Worm (Caenorhabditis elegans) whole organism, L4 larva: ENCODE measurements around the gene acr-21.
A peak's percentile ranks its signal among the peaks of the same experiment; 100 is the strongest.

Experiments
- D1046.2 ChIP-seq: fragments of 200-800 bp; sonication (Bioruptor generic); IDR thresholded peaks from 2 replicates; pipeline ENCODE4 v1.3.6; 2022; ENCODE audit warnings: missing genetic modification characterization, missing compliant biosample characterization
- F10B5.3 ChIP-seq: sonication (generic microtip); optimal IDR thresholded peaks from 2 replicates; lab custom pipeline; 2016; ENCODE audit warnings: mild to moderate bottlenecking, missing genetic modification characterization, missing compliant biosample characterization
- F37D6.2 ChIP-seq: sonication (generic microtip); optimal IDR thresholded peaks from 2 replicates; lab custom pipeline; 2016; ENCODE audit warnings: mild to moderate bottlenecking, missing genetic modification characterization, missing compliant biosample characterization
- R02D3.7 ChIP-seq: fragments of 150-350 bp; sonication (generic microtip); optimal IDR thresholded peaks from 3 replicates; lab custom pipeline; 2014; ENCODE audit warnings: missing biosample characterization, missing genetic modification characterization
- T20F7.1 ChIP-seq: fragments of 200-800 bp; sonication (Bioruptor generic); optimal IDR thresholded peaks from 2 replicates; lab custom pipeline; 2018; ENCODE audit warnings: mild to moderate bottlenecking, missing genetic modification characterization, missing compliant biosample characterization
- Y48G9A.11 ChIP-seq: fragments of 200-800 bp; sonication (Bioruptor generic); IDR thresholded peaks from 2 replicates; pipeline ENCODE4 v1.3.6; 2022; ENCODE audit warnings: missing genetic modification reagents, missing genetic modification characterization, missing compliant biosample characterization
- Y5F2A.4 ChIP-seq: fragments of 200-800 bp; sonication (Bioruptor generic); optimal IDR thresholded peaks from 2 replicates; lab custom pipeline; 2018; ENCODE audit warnings: mild to moderate bottlenecking, missing genetic modification characterization, missing compliant biosample characterization
- Y75B8A.6 ChIP-seq: fragments of 200-800 bp; sonication (Bioruptor generic); IDR thresholded peaks from 2 replicates; pipeline ENCODE4 v1.3.6; 2022; ENCODE audit warnings: missing genetic modification reagents, missing genetic modification characterization, missing compliant biosample characterization
- aha-1 ChIP-seq: fragments of 150-350 bp; peaks from one replicate; lab custom pipeline; 2014; ENCODE audit warnings: missing biosample characterization, missing genetic modification characterization
- ama-1 ChIP-seq: fragments of 150-350 bp; optimal IDR thresholded peaks from 2 replicates; lab custom pipeline; 2014; ENCODE audit warnings: inconsistent platforms, mixed read lengths
- ceh-44 ChIP-seq: fragments of 200-800 bp; sonication (Bioruptor generic); IDR thresholded peaks from 2 replicates; pipeline ENCODE4 v1.3.6; 2022; ENCODE audit warnings: missing genetic modification reagents, missing genetic modification characterization, missing compliant biosample characterization
- ceh-62 ChIP-seq: sonication (generic microtip); optimal IDR thresholded peaks from 2 replicates; lab custom pipeline; 2017; ENCODE audit warnings: missing biosample characterization, missing genetic modification characterization
- cey-2 ChIP-seq: sonication (generic microtip); optimal IDR thresholded peaks from 3 replicates; lab custom pipeline; 2017; ENCODE audit warnings: missing genetic modification characterization, mild to moderate bottlenecking, missing compliant biosample characterization, antibody characterized with exemption, borderline replicate concordance; ENCODE audit not compliant: insufficient read depth
- daf-12 ChIP-seq: fragments of 150-350 bp; optimal IDR thresholded peaks from 2 replicates; lab custom pipeline; 2014; ENCODE audit warnings: missing biosample characterization, missing genetic modification reagents, missing genetic modification characterization
- daf-16 ChIP-seq, 3 experiments: sonication (generic microtip); optimal IDR thresholded peaks; 2 replicates each; lab custom pipeline; 2016 to 2017; ENCODE audit warnings: missing genetic modification characterization in 3 of 3, missing genetic modification reagents in 3 of 3, mild to moderate bottlenecking in 2 of 3, missing compliant biosample characterization in 2 of 3, missing biosample characterization in 1 of 3, moderate library complexity in 1 of 3
- dpl-1 ChIP-seq: fragments of 150-350 bp; optimal IDR thresholded peaks from 2 replicates; lab custom pipeline; 2014; ENCODE audit warnings: missing biosample characterization, missing genetic modification reagents, missing genetic modification characterization
- dve-1 ChIP-seq: sonication (generic microtip); optimal IDR thresholded peaks from 2 replicates; lab custom pipeline; 2017; ENCODE audit warnings: antibody characterized with exemption, mild to moderate bottlenecking, missing genetic modification characterization, missing compliant biosample characterization; ENCODE audit not compliant: insufficient read depth
- egl-27 ChIP-seq: sonication (generic microtip); optimal IDR thresholded peaks from 3 replicates; lab custom pipeline; 2017; ENCODE audit warnings: missing biosample characterization, missing genetic modification reagents, missing genetic modification characterization
- fkh-10 ChIP-seq: fragments of 150-350 bp; optimal IDR thresholded peaks from 2 replicates; lab custom pipeline; 2014; ENCODE audit warnings: missing biosample characterization, missing genetic modification reagents, missing genetic modification characterization
- hlh-30 ChIP-seq: sonication (generic microtip); optimal IDR thresholded peaks from 2 replicates; lab custom pipeline; 2017; ENCODE audit warnings: antibody characterized with exemption, mild to moderate bottlenecking, missing genetic modification characterization, missing compliant biosample characterization; ENCODE audit not compliant: insufficient read depth
- lin-1 ChIP-seq: fragments of 200-800 bp; sonication (Bioruptor generic); IDR thresholded peaks from 2 replicates; pipeline ENCODE4 v1.3.6; 2022; ENCODE audit warnings: missing genetic modification reagents, missing genetic modification characterization, missing compliant biosample characterization
- lin-38 ChIP-seq: fragments of 200-800 bp; sonication (Bioruptor generic); IDR thresholded peaks from 2 replicates; pipeline ENCODE4 v1.3.6; 2022; ENCODE audit warnings: missing genetic modification reagents, missing genetic modification characterization, missing compliant biosample characterization
- lsy-2 ChIP-seq, 2 experiments: fragments of 150-350 bp in 1 of 2; sonication (generic microtip) in 1 of 2; optimal IDR thresholded peaks; 2 replicates each; lab custom pipeline; 2014 to 2017; ENCODE audit warnings: missing biosample characterization in 2 of 2, missing genetic modification characterization in 2 of 2
- madf-5 ChIP-seq, 2 experiments: fragments of 200-800 bp; sonication (Bioruptor generic); IDR thresholded peaks; 2 replicates each; pipeline ENCODE4 v1.3.6; 2022; ENCODE audit warnings: missing compliant biosample characterization in 2 of 2, missing genetic modification characterization in 2 of 2
- mdl-1 ChIP-seq, 2 experiments: fragments of 150-350 bp in 1 of 2; sonication (generic microtip) in 1 of 2; optimal IDR thresholded peaks; 2 replicates each; lab custom pipeline; 2014 to 2017; ENCODE audit warnings: missing biosample characterization in 2 of 2, missing genetic modification characterization in 2 of 2
- mep-1 ChIP-seq: fragments of 150-350 bp; sonication (generic microtip); optimal IDR thresholded peaks from 3 replicates; lab custom pipeline; 2014; ENCODE audit warnings: missing biosample characterization, missing genetic modification characterization
- mes-2 ChIP-seq: sonication (generic microtip); optimal IDR thresholded peaks from 2 replicates; lab custom pipeline; 2016; ENCODE audit warnings: missing genotype, mild to moderate bottlenecking, missing genetic modification characterization, missing compliant biosample characterization; ENCODE audit not compliant: poor library complexity, severe bottlenecking
- mxl-2 ChIP-seq: fragments of 200-800 bp; sonication (Bioruptor generic); conservative IDR thresholded peaks from 2 replicates; pipeline ENCODE4 v1.3.6; 2022; ENCODE audit warnings: missing genetic modification reagents, missing genetic modification characterization, missing compliant biosample characterization
- nhr-10 ChIP-seq: fragments of 150-350 bp; optimal IDR thresholded peaks from 2 replicates; lab custom pipeline; 2014; ENCODE audit warnings: missing biosample characterization, missing genetic modification characterization
- nhr-11 ChIP-seq: fragments of 150-350 bp; optimal IDR thresholded peaks from 2 replicates; lab custom pipeline; 2014; ENCODE audit warnings: missing biosample characterization, missing genetic modification characterization
- nhr-42 ChIP-seq: fragments of 200-800 bp; sonication (Bioruptor generic); IDR thresholded peaks from 2 replicates; pipeline ENCODE4 v1.3.6; 2022; ENCODE audit warnings: missing genetic modification characterization, missing compliant biosample characterization
- nhr-48 ChIP-seq: sonication (generic microtip); optimal IDR thresholded peaks from 2 replicates; lab custom pipeline; 2016; ENCODE audit warnings: mild to moderate bottlenecking, missing genetic modification characterization, missing compliant biosample characterization
- nhr-6 ChIP-seq: fragments of 150-350 bp; optimal IDR thresholded peaks from 2 replicates; lab custom pipeline; 2014; ENCODE audit warnings: missing biosample characterization, missing genetic modification characterization
- pha-4 ChIP-seq, 2 experiments: fragments of 150-350 bp in 1 of 2; fragments of 200-800 bp in 1 of 2; sonication (Bioruptor generic) in 1 of 2; IDR thresholded peaks in 1 of 2; optimal IDR thresholded peaks in 1 of 2; 2 replicates each; pipeline versions ENCODE4 v1.3.6 to Lab custom; 2014 to 2022; ENCODE audit warnings: missing genetic modification characterization in 2 of 2, missing genetic modification reagents in 2 of 2, missing biosample characterization in 1 of 2, missing compliant biosample characterization in 1 of 2
- pqm-1 ChIP-seq: sonication (generic microtip); optimal IDR thresholded peaks from 2 replicates; lab custom pipeline; 2017; ENCODE audit warnings: missing biosample characterization, missing genetic modification characterization
- rbr-2 ChIP-seq: sonication (generic microtip); optimal IDR thresholded peaks from 2 replicates; lab custom pipeline; 2016; ENCODE audit warnings: missing genotype, missing genetic modification characterization, missing compliant biosample characterization
- saeg-2 ChIP-seq: fragments of 200-800 bp; sonication (Bioruptor generic); IDR thresholded peaks from 2 replicates; pipeline ENCODE4 v1.3.6; 2022; ENCODE audit warnings: missing genetic modification reagents, missing genetic modification characterization, missing compliant biosample characterization
- sdz-12 ChIP-seq: fragments of 200-800 bp; sonication (Bioruptor generic); optimal IDR thresholded peaks from 2 replicates; lab custom pipeline; 2018; ENCODE audit warnings: mild to moderate bottlenecking, missing genetic modification characterization, missing compliant biosample characterization
- set-16 ChIP-seq: fragments of 200-800 bp; sonication (Bioruptor generic); IDR thresholded peaks from 2 replicates; pipeline ENCODE4 v1.3.6; 2022; ENCODE audit warnings: missing genetic modification reagents, missing genetic modification characterization, missing compliant biosample characterization
- unc-130 ChIP-seq: sonication (generic microtip); optimal IDR thresholded peaks from 2 replicates; lab custom pipeline; 2016; ENCODE audit warnings: missing genetic modification reagents, missing genetic modification characterization, missing compliant biosample characterization
- vab-7 ChIP-seq: fragments of 200-800 bp; sonication (Bioruptor generic); IDR thresholded peaks from 2 replicates; pipeline ENCODE4 v1.3.6; 2022; ENCODE audit warnings: missing genetic modification reagents, missing genetic modification characterization, missing compliant biosample characterization
- zag-1 ChIP-seq: fragments of 150-350 bp; optimal IDR thresholded peaks from 2 replicates; lab custom pipeline; 2014; ENCODE audit warnings: missing biosample characterization, missing genetic modification characterization
- zfp-2 ChIP-seq: sonication (generic microtip); optimal IDR thresholded peaks from 2 replicates; lab custom pipeline; 2016; ENCODE audit warnings: mild to moderate bottlenecking, missing genetic modification characterization, missing compliant biosample characterization
- ztf-7 ChIP-seq: fragments of 150-350 bp; optimal IDR thresholded peaks from 2 replicates; lab custom pipeline; 2014; ENCODE audit warnings: missing biosample characterization, missing genetic modification characterization

acr-21 gene

DNA sequence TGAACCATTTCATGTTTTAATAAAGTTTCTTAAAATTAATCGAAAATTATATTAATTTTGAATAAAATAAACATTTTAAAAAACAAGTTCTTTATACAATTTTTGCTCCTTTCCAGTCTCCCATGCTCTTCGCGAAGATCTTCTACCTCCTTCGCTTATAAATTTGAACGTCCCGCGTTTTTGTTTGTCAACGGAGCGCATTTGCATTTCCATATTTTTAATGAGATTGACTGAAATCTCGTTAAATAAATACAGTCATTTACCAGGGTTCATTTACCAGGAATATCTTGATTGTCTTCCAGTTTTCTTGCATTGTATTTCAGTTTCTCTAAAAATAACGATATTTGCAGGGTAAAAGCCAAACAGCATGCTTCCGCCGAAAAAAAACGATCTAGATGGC lies 33.4 kb downstream of the acr-21 start, which contains the start of gene cmtr-2:
Gene cmtr-2, plus strand, starts transcription at position 351 of the 400 bp plus-strand sequence.
- peak; percentile 67 for TF ChIP-seq mep-1 (tag; lab: Kevin White, UChicago)
- no peak for TF ChIP-seq egl-27
- TF ChIP-seq hlh-30: peak; percentile 11
- no peak for TF ChIP-seq mxl-2
- TF ChIP-seq aha-1 (tag; lab: Kevin White, UChicago): peak; percentile 97
- peak; percentile 50 for TF ChIP-seq dve-1 (tag; lab: Kevin White, UChicago)
- TF ChIP-seq mdl-1 (tag; optimal IDR thresholded peaks at IDR 0.05; lab: Kevin White, UChicago): no peak
- TF ChIP-seq mes-2: peak; percentile 79
- TF ChIP-seq nhr-42 (GFP tag; lab: Robert Waterston, UW): no peak
- peak; percentile 92 for TF ChIP-seq dpl-1
- peak; percentile 31 for TF ChIP-seq T20F7.1 (GFP tag; lab: Kevin White, UChicago)
- no peak for TF ChIP-seq daf-16 (GFP tag; optimal IDR thresholded peaks at IDR 0.05; lab: Kevin White, UChicago)
- TF ChIP-seq daf-16 (tag; optimal IDR thresholded peaks at IDR 0.05; lab: Kevin White, UChicago): peak; percentile 28
- peak; percentile 12 for TF ChIP-seq rbr-2 (tag; lab: Kevin White, UChicago)
- peak in 1 of 2 experiments; percentile 70 for TF ChIP-seq lsy-2 (tag; optimal IDR thresholded peaks at IDR 0.05; lab: Kevin White, UChicago)
- peak; percentile 94 for TF ChIP-seq lin-38 (GFP tag; lab: Robert Waterston, UW)
- TF ChIP-seq nhr-10 (tag; lab: Kevin White, UChicago): no peak

DNA sequence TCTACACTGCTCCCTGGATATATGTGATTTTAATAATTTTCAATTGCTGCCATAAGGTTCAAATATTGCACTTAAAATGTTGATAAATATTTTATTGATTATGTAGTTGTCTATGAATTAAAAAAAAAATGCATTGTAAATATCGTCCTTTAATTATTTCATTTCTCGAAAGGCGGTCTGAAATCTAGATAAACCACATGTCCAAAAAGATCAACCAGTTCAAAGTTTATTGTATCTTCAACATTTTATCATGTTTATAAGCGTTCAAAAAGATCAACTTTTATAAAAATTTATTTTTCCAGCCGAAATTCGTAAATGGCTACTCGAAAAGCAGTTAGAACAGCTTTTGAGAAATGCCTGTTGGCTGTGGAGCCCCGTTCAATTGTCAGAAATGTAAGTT lies 38.3 kb downstream of the acr-21 start, which contains the start of gene C13B9.2:
Gene C13B9.2, plus strand, starts transcription at position 301 of the 400 bp plus-strand sequence.
- no peak for TF ChIP-seq sdz-12 (GFP tag; lab: Kevin White, UChicago)
- no peak for TF ChIP-seq dpl-1
- no peak for TF ChIP-seq T20F7.1 (GFP tag; lab: Kevin White, UChicago)

DNA sequence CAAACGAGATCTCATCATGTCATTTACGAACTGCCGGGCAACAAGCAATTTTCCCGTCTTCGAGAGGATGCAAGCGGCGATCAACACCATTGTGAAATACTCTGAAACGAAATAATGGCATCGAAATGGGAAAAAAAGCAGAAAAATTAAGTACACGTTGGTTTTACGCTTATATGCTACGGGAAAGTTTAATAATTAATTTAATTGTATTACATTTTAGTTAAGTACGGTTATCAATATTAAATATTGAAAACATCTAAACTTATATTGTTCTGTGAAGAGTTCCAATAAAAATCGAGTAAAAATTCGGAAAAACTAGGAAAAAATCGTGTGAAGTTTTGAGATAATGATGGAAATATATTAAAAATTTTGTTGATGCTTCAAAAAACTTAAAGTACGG lies 43.2 kb downstream of the acr-21 start, which contains the start of gene copd-1:
Gene copd-1, minus strand, starts transcription at position 101 of the 400 bp plus-strand sequence.
- no peak for TF ChIP-seq nhr-48 (tag; lab: Kevin White, UChicago)
- TF ChIP-seq D1046.2 (GFP tag; lab: Robert Waterston, UW): no peak
- TF ChIP-seq fkh-10: no peak
- no peak for TF ChIP-seq Y75B8A.6 (GFP tag; lab: Robert Waterston, UW)
- TF ChIP-seq zag-1 (tag; lab: Kevin White, UChicago): no peak
- TF ChIP-seq T20F7.1 (GFP tag; lab: Kevin White, UChicago): no peak
- TF ChIP-seq pqm-1 (tag; lab: Kevin White, UChicago): no peak
- no peak for TF ChIP-seq cey-2 (tag; lab: Kevin White, UChicago)
- no peak for TF ChIP-seq Y48G9A.11 (GFP tag; lab: Robert Waterston, UW)

DNA sequence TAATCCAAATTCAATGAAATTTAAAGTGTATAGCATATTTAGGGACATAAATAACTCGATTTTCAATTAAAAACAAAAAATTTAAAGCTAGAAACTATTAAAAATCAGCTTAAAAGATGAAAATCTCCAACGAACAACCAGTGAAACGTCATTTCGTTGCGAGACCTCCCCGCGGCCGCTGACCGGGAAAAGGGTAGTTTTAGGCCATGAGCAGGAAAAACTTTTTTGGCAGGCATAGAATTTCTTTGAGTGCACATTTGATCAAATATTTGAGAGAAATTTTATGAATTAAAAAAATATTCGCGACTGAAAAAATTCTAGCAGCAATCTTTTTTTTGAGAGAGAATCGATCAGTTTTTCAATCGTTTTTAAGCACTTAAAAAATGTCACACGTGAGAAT lies 43.6 kb downstream of the acr-21 start:
- TF ChIP-seq D1046.2 (GFP tag; lab: Robert Waterston, UW): no peak
- TF ChIP-seq daf-12 (tag; lab: Kevin White, UChicago): no peak
- no peak for TF ChIP-seq ceh-62 (tag; lab: Kevin White, UChicago)
- no peak for TF ChIP-seq zfp-2 (tag; lab: Kevin White, UChicago)
- TF ChIP-seq saeg-2 (GFP tag; lab: Robert Waterston, UW): no peak
- no peak for TF ChIP-seq F10B5.3 (tag; lab: Kevin White, UChicago)
- TF ChIP-seq ceh-44 (GFP tag; lab: Robert Waterston, UW): no peak
- TF ChIP-seq F37D6.2 (tag; lab: Kevin White, UChicago): no peak
- 0 out of 2 replicates have a peak, but pooled peaks have one; percentile 24 for TF ChIP-seq vab-7 (GFP tag; lab: Robert Waterston, UW)
- peak; percentile 42 for TF ChIP-seq hlh-30
- no peak for TF ChIP-seq madf-5 (GFP tag; IDR thresholded peaks at IDR 0.05; lab: Robert Waterston, UW)
- TF ChIP-seq lin-1 (GFP tag; lab: Robert Waterston, UW): no peak
- TF ChIP-seq ztf-7 (tag; lab: Kevin White, UChicago): no peak
- no peak for TF ChIP-seq mdl-1 (tag; optimal IDR thresholded peaks at IDR 0.05; lab: Kevin White, UChicago)
- no peak for TF ChIP-seq set-16 (GFP tag; lab: Robert Waterston, UW)
- TF ChIP-seq Y5F2A.4: no peak
- TF ChIP-seq pha-4 (GFP tag; IDR thresholded peaks at IDR 0.05; lab: Robert Waterston, UW): no peak
- peak; percentile 7 for TF ChIP-seq pha-4 (tag; optimal IDR thresholded peaks at IDR 0.05; lab: Kevin White, UChicago)
- peak; percentile 37 for TF ChIP-seq nhr-6 (tag; lab: Kevin White, UChicago)
- TF ChIP-seq ama-1 (lab: Kevin White, UChicago): no peak
- TF ChIP-seq unc-130 (GFP tag; lab: Kevin White, UChicago): peak; percentile 74
- no peak for TF ChIP-seq rbr-2 (tag; lab: Kevin White, UChicago)
- TF ChIP-seq nhr-11: no peak
- TF ChIP-seq R02D3.7 (tag; lab: Kevin White, UChicago): no peak
- TF ChIP-seq lin-38 (GFP tag; lab: Robert Waterston, UW): peak; percentile 60
- no peak for TF ChIP-seq daf-16 (GFP tag; optimal IDR thresholded peaks at IDR 0.05; lab: Kevin White, UChicago)
- TF ChIP-seq daf-16 (tag; optimal IDR thresholded peaks at IDR 0.05; lab: Kevin White, UChicago): peak; percentile 8
